Worm (Caenorhabditis elegans): ENCODE results near the gene R11E3.1.

DNA sequence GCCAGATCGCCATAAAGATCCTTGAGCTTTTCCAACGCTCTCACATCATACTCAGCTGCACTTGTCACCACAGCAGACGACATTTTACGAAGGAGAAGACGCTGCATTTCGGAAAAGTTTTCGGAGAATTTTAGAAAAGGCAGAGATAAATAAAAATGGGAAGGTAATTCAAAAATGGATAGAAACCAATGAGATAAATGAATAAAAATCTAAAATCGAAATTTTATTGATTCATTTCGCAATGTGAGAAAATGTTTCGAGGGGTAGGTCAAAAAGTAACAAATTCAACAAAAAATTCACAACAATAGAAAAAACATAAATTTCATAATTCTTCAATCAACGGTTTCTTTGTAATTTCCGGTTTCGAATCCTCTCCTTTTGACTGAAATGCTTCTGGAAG, 16.9 kb downstream of the R11E3.1 start, which contains the start of gene dpf-5:
- no peak for TF ChIP-seq snpc-4 (tag; optimal IDR thresholded peaks at IDR 0.05)
- no peak for TF ChIP-seq unc-62 (GFP tag; optimal IDR thresholded peaks at IDR 0.05)
- no peak for TF ChIP-seq lin-13 (tag; optimal IDR thresholded peaks at IDR 0.05)
- no peak for TF ChIP-seq ztf-11 (tag; optimal IDR thresholded peaks at IDR 0.05)
- TF ChIP-seq elt-1 (tag; optimal IDR thresholded peaks at IDR 0.05; ENCODE audit: borderline replicate concordance, insufficient read depth), result no peak
- TF ChIP-seq blmp-1 (tag; optimal IDR thresholded peaks at IDR 0.05), result no peak

All from whole organism, mixed stage, embryonic.